Worm (Caenorhabditis elegans) whole organism, late embryonic: ENCODE measurements around the gene C34D4.4.
A peak's percentile ranks its signal among the peaks of the same experiment; 100 is the strongest.

Experiments
- C38D4.7 ChIP-seq: fragments of 200-800 bp; sonication (Bioruptor generic); optimal IDR thresholded peaks from 2 replicates; lab custom pipeline; 2018; ENCODE audit warnings: mild to moderate bottlenecking, missing genetic modification characterization, moderate library complexity, missing compliant biosample characterization
- T23F11.4 ChIP-seq: fragments of 200-800 bp; sonication (Bioruptor generic); optimal IDR thresholded peaks from 2 replicates; lab custom pipeline; 2018; ENCODE audit warnings: mild to moderate bottlenecking, missing genetic modification characterization, missing compliant biosample characterization
- ahr-1 ChIP-seq: sonication (generic microtip); optimal IDR thresholded peaks from 2 replicates; lab custom pipeline; 2016; ENCODE audit warnings: missing genetic modification characterization, missing compliant biosample characterization
- ceh-18 ChIP-seq: sonication (generic microtip); optimal IDR thresholded peaks from 2 replicates; lab custom pipeline; 2016; ENCODE audit warnings: missing genetic modification characterization, missing compliant biosample characterization
- ceh-2 ChIP-seq: sonication (generic microtip); optimal IDR thresholded peaks from 2 replicates; lab custom pipeline; 2016; ENCODE audit warnings: missing genotype, missing genetic modification characterization, missing compliant biosample characterization
- ceh-22 ChIP-seq: sonication (generic microtip); optimal IDR thresholded peaks from 2 replicates; lab custom pipeline; 2017; ENCODE audit warnings: missing biosample characterization, missing genetic modification characterization
- ceh-24 ChIP-seq: sonication (generic microtip); optimal IDR thresholded peaks from 2 replicates; lab custom pipeline; 2016; ENCODE audit warnings: mild to moderate bottlenecking, missing genetic modification characterization, missing compliant biosample characterization
- ceh-30 ChIP-seq: fragments of 150-350 bp; optimal IDR thresholded peaks from 2 replicates; lab custom pipeline; 2014; ENCODE audit warnings: missing biosample characterization, missing genetic modification characterization
- ceh-34 ChIP-seq: sonication (generic microtip); optimal IDR thresholded peaks from 2 replicates; lab custom pipeline; 2016; ENCODE audit warnings: mild to moderate bottlenecking, missing genetic modification characterization, missing compliant biosample characterization
- ceh-45 ChIP-seq: fragments of 200-800 bp; sonication (Bioruptor generic); IDR thresholded peaks from 2 replicates; pipeline ENCODE4 v1.3.6; 2022; ENCODE audit warnings: missing genetic modification reagents, missing genetic modification characterization, missing compliant biosample characterization
- ceh-9 ChIP-seq: sonication (generic microtip); optimal IDR thresholded peaks from 2 replicates; lab custom pipeline; 2016; ENCODE audit warnings: mild to moderate bottlenecking, missing genetic modification characterization, inconsistent platforms, missing compliant biosample characterization
- dmd-4 ChIP-seq: sonication (generic microtip); optimal IDR thresholded peaks from 2 replicates; lab custom pipeline; 2016; ENCODE audit warnings: borderline replicate concordance, missing genetic modification characterization, missing compliant biosample characterization
- ets-4 ChIP-seq: sonication (generic microtip); optimal IDR thresholded peaks from 2 replicates; lab custom pipeline; 2016; ENCODE audit warnings: missing genetic modification characterization, missing compliant biosample characterization
- gmeb-2 ChIP-seq: sonication (generic microtip); optimal IDR thresholded peaks from 2 replicates; lab custom pipeline; 2016; ENCODE audit warnings: missing genetic modification characterization, inconsistent platforms, missing compliant biosample characterization
- hlh-13 ChIP-seq: fragments of 200-800 bp; sonication (Bioruptor generic); optimal IDR thresholded peaks from 2 replicates; lab custom pipeline; 2018; ENCODE audit warnings: mild to moderate bottlenecking, missing genetic modification characterization, missing compliant biosample characterization
- hlh-6 ChIP-seq: sonication (generic microtip); optimal IDR thresholded peaks from 2 replicates; lab custom pipeline; 2016; ENCODE audit warnings: missing genotype, missing genetic modification characterization, missing compliant biosample characterization
- hlh-8 ChIP-seq: sonication (generic microtip); optimal IDR thresholded peaks from 2 replicates; lab custom pipeline; 2016; ENCODE audit warnings: missing genotype, missing genetic modification characterization, missing compliant biosample characterization
- mec-3 ChIP-seq: sonication (generic microtip); optimal IDR thresholded peaks from 2 replicates; lab custom pipeline; 2016; ENCODE audit warnings: borderline replicate concordance, missing genetic modification characterization, missing compliant biosample characterization
- nfya-1 ChIP-seq: sonication (generic microtip); optimal IDR thresholded peaks from 2 replicates; lab custom pipeline; 2017; ENCODE audit warnings: missing genetic modification characterization, mild to moderate bottlenecking, missing compliant biosample characterization, antibody characterized with exemption, moderate library complexity
- nhr-232 ChIP-seq: sonication (generic microtip); optimal IDR thresholded peaks from 2 replicates; lab custom pipeline; 2016; ENCODE audit warnings: missing genetic modification characterization, missing compliant biosample characterization
- pha-4 ChIP-seq: fragments of 150-350 bp; optimal IDR thresholded peaks from 2 replicates; lab custom pipeline; 2018; ENCODE audit warnings: missing biosample characterization, missing genetic modification reagents, missing genetic modification characterization
- sdc-2 ChIP-seq: sonication (generic microtip); optimal IDR thresholded peaks from 2 replicates; lab custom pipeline; 2016; ENCODE audit warnings: missing genotype, missing genetic modification characterization, missing compliant biosample characterization
- sox-4 ChIP-seq: sonication (generic microtip); optimal IDR thresholded peaks from 2 replicates; lab custom pipeline; 2017; ENCODE audit warnings: mild to moderate bottlenecking, missing genetic modification characterization, inconsistent platforms, missing compliant biosample characterization
- tbx-2 ChIP-seq: sonication (generic microtip); optimal IDR thresholded peaks from 2 replicates; lab custom pipeline; 2016; ENCODE audit warnings: missing genetic modification characterization, missing compliant biosample characterization
- unc-3 ChIP-seq, 2 experiments: fragments of 200-800 bp in 1 of 2; sonication (Bioruptor generic) in 1 of 2; sonication (generic microtip) in 1 of 2; conservative IDR thresholded peaks in 1 of 2; optimal IDR thresholded peaks in 1 of 2; 2 replicates each; pipeline versions ENCODE4 v1.3.6 to Lab custom; 2016 to 2022; ENCODE audit warnings: missing compliant biosample characterization in 2 of 2, missing genetic modification characterization in 2 of 2, missing genetic modification reagents in 1 of 2
- unc-42 ChIP-seq: sonication (generic microtip); optimal IDR thresholded peaks from 2 replicates; lab custom pipeline; 2016; ENCODE audit warnings: missing genotype, missing genetic modification characterization, missing compliant biosample characterization
- unc-55 ChIP-seq: sonication (generic microtip); optimal IDR thresholded peaks from 2 replicates; lab custom pipeline; 2017; ENCODE audit warnings: missing biosample characterization, missing genetic modification reagents, missing genetic modification characterization
- unc-86 ChIP-seq: sonication (generic microtip); optimal IDR thresholded peaks from 2 replicates; lab custom pipeline; 2016; ENCODE audit warnings: missing genetic modification characterization, missing compliant biosample characterization
- zip-5 ChIP-seq: sonication (generic microtip); optimal IDR thresholded peaks from 2 replicates; lab custom pipeline; 2016; ENCODE audit warnings: missing genetic modification characterization, missing compliant biosample characterization
- ztf-16 ChIP-seq: sonication (generic microtip); optimal IDR thresholded peaks from 2 replicates; lab custom pipeline; 2017; ENCODE audit warnings: missing genetic modification characterization, missing compliant biosample characterization

The C34D4.4 gene

DNA sequence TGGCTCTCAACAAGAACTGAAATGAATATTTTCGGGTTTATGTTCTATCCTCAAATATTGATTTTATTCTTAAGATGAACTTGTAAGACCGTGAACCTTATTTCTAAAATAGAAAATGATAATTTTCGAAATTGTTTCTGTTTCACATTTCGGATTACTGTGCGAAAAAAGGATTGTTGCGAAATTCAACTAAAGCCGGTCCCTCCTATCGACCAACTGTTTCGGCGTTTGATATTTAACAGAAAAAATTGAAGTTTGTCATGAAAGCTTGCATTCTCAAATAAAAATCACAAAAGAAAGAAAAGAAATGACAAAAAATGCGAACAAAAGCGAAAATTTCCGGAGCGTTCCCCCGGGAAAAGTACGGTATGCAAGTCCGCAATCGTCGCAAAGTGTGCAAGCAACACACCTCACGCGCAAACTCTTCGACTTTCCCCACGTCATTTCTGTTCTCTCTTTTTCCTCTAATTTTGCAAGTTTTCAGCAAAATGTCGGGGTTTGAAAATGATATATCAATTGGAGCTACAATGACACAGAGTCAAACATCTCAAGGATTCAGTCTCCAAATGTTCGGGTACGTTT lies at the start of gene C34D4.4:
Gene C34D4.4 (plus strand): TSS at position 342 of the 582 bp plus-strand sequence.
- TF ChIP-seq nfya-1 (tag; lab: Kevin White, UChicago) (peak; percentile 16), unc-86 (tag; lab: Kevin White, UChicago) (no peak), pha-4 (tag; lab: Kevin White, UChicago) (no peak)

DNA sequence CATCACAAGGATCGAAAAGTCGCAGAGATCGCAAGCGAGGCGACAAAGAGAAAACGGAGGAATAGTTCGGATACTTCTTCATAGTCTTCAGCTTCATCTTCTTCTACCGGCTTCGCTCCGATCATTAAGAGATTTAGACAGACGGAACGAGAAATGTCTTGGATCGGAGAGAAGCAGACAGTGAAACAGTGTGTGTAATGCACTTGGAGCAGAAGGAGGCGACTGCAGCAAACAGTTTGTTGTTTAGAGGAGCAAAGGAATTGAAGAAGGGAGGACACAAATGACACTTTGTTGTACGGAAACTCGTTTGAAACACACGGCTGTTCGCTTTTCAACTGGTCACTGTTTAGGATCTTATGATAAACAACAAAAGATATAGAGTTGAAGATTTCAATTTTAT lies 49.8 kb upstream of the C34D4.4 start:
- peak; percentile 21 for TF ChIP-seq unc-55
- peak; percentile 51 for TF ChIP-seq nfya-1 (tag; lab: Kevin White, UChicago)
- peak; percentile 24 for TF ChIP-seq tbx-2 (tag; lab: Kevin White, UChicago)
- TF ChIP-seq ceh-18 (tag; lab: Kevin White, UChicago): peak; percentile 46
- TF ChIP-seq ceh-34 (tag; lab: Kevin White, UChicago): peak; percentile 56
- TF ChIP-seq mec-3 (tag; lab: Kevin White, UChicago): no peak
- TF ChIP-seq, all 69 proteins: peak for 5

ce11 chrIV:7103211-7103679 lies 45.9 kb upstream of the C34D4.4 start, which contains the start of the genes rde-8 and ZC477.3:
TSS of gene rde-8 (minus strand) at chrIV:7103261.
TSS of gene ZC477.3 (plus strand) at chrIV:7103492.
- TF ChIP-seq ceh-2 (tag; lab: Kevin White, UChicago) (no peak), sdc-2 (no peak), unc-42 (tag; lab: Kevin White, UChicago) (peak; percentile 16), dmd-4 (tag; lab: Kevin White, UChicago) (no peak), hlh-6 (tag; lab: Kevin White, UChicago) (no peak), nfya-1 (tag; lab: Kevin White, UChicago) (peak; percentile 37), unc-3 (GFP tag; conservative IDR thresholded peaks at IDR 0.05; lab: Robert Waterston, UW) (no peak), unc-3 (tag; optimal IDR thresholded peaks at IDR 0.05; lab: Kevin White, UChicago) (no peak)
- TF ChIP-seq, all 69 proteins: peak for 2

ce11 chrIV:7107893-7108292 lies 41.3 kb upstream of the C34D4.4 start, which contains the start of gene ZC477.2:
TSS of gene ZC477.2 (plus strand) at chrIV:7108193.
- TF ChIP-seq ceh-2 (tag; lab: Kevin White, UChicago): no peak

- TF ChIP-seq ceh-18 (tag; lab: Kevin White, UChicago) (no peak), sox-4 (tag; lab: Kevin White, UChicago) (no peak), gmeb-2 (tag; lab: Kevin White, UChicago) (no peak), ztf-16 (tag; lab: Kevin White, UChicago) (no peak), ceh-9 (no peak), zip-5 (tag; lab: Kevin White, UChicago) (no peak), T23F11.4 (GFP tag; lab: Kevin White, UChicago) (no peak), nhr-232 (tag; lab: Kevin White, UChicago) (no peak), C38D4.7 (GFP tag; lab: Kevin White, UChicago) (no peak), pha-4 (tag; lab: Kevin White, UChicago) (no peak), hlh-6 (tag; lab: Kevin White, UChicago) (no peak), hlh-8 (tag; lab: Kevin White, UChicago) (no peak), hlh-13 (GFP tag; lab: Kevin White, UChicago) (no peak), ceh-22 (tag; lab: Kevin White, UChicago) (no peak), ceh-24 (tag; lab: Kevin White, UChicago) (no peak), ahr-1 (tag; lab: Kevin White, UChicago) (no peak), ets-4 (tag; lab: Kevin White, UChicago) (no peak), ceh-30 (tag; lab: Kevin White, UChicago) (no peak), ceh-45 (GFP tag; lab: Robert Waterston, UW) (no peak)
Measured at ce11 chrIV:7111354-7111753, 37.8 kb upstream of the C34D4.4 start, which contains the start of the genes ZC477.7 and ssq-3. TSS of gene ZC477.7 (minus strand) at chrIV:7111454. TSS of gene ssq-3 (plus strand) at chrIV:7111604.
